Worm (Caenorhabditis elegans) whole organism, L4 larva: ENCODE results near the gene W08E12.4.

ENCODE experiments used
- D1046.2 ChIP-seq: fragments of 200-800 bp; sonication (Bioruptor generic); IDR thresholded peaks from 2 replicates; pipeline ENCODE4 v1.3.6; 2022; ENCODE audit warnings: missing genetic modification characterization, missing compliant biosample characterization
- F26F4.8 ChIP-seq: fragments of 200-800 bp; sonication (Bioruptor generic); conservative IDR thresholded peaks from 2 replicates; pipeline ENCODE4 v1.3.6; 2022; ENCODE audit warnings: missing genetic modification characterization, missing compliant biosample characterization
- T20F7.1 ChIP-seq: fragments of 200-800 bp; sonication (Bioruptor generic); optimal IDR thresholded peaks from 2 replicates; lab custom pipeline; 2018; ENCODE audit warnings: mild to moderate bottlenecking, missing genetic modification characterization, missing compliant biosample characterization
- Y5F2A.4 ChIP-seq: fragments of 200-800 bp; sonication (Bioruptor generic); optimal IDR thresholded peaks from 2 replicates; lab custom pipeline; 2018; ENCODE audit warnings: mild to moderate bottlenecking, missing genetic modification characterization, missing compliant biosample characterization
- Y75B8A.6 ChIP-seq: fragments of 200-800 bp; sonication (Bioruptor generic); IDR thresholded peaks from 2 replicates; pipeline ENCODE4 v1.3.6; 2022; ENCODE audit warnings: missing genetic modification reagents, missing genetic modification characterization, missing compliant biosample characterization
- ZK546.5 ChIP-seq, 2 experiments: sonication (generic microtip); optimal IDR thresholded peaks; 2 replicates each; lab custom pipeline; 2017; ENCODE audit warnings: missing biosample characterization in 2 of 2, missing genetic modification characterization in 2 of 2
- aha-1 ChIP-seq: fragments of 150-350 bp; peaks from one replicate; lab custom pipeline; 2014; ENCODE audit warnings: missing biosample characterization, missing genetic modification characterization
- ama-1 ChIP-seq: fragments of 150-350 bp; optimal IDR thresholded peaks from 2 replicates; lab custom pipeline; 2014; ENCODE audit warnings: inconsistent platforms, mixed read lengths
- arid-1 ChIP-seq: fragments of 200-800 bp; sonication (Bioruptor generic); conservative IDR thresholded peaks from 2 replicates; pipeline ENCODE4 v1.3.6; 2022; ENCODE audit warnings: missing genetic modification reagents, missing genetic modification characterization, missing compliant biosample characterization
- ceh-20 ChIP-seq: fragments of 200-800 bp; sonication (Bioruptor generic); IDR thresholded peaks from 2 replicates; pipeline ENCODE4 v1.3.6; 2022; ENCODE audit warnings: missing genetic modification reagents, missing genetic modification characterization, missing compliant biosample characterization
- ceh-82 ChIP-seq: sonication (generic microtip); optimal IDR thresholded peaks from 2 replicates; lab custom pipeline; 2017; ENCODE audit warnings: missing biosample characterization, missing genetic modification characterization
- cey-2 ChIP-seq: sonication (generic microtip); optimal IDR thresholded peaks from 3 replicates; lab custom pipeline; 2017; ENCODE audit warnings: missing genetic modification characterization, mild to moderate bottlenecking, missing compliant biosample characterization, antibody characterized with exemption, borderline replicate concordance; ENCODE audit not compliant: insufficient read depth
- daf-16 ChIP-seq, 3 experiments: sonication (generic microtip); optimal IDR thresholded peaks; 2 replicates each; lab custom pipeline; 2016 to 2017; ENCODE audit warnings: missing genetic modification characterization in 3 of 3, missing genetic modification reagents in 3 of 3, mild to moderate bottlenecking in 2 of 3, missing compliant biosample characterization in 2 of 3, missing biosample characterization in 1 of 3, moderate library complexity in 1 of 3
- daf-8 ChIP-seq: fragments of 200-800 bp; sonication (Bioruptor generic); IDR thresholded peaks from 2 replicates; pipeline ENCODE4 v1.3.6; 2022; ENCODE audit warnings: missing genetic modification characterization, missing compliant biosample characterization
- duxl-1 ChIP-seq: sonication (generic microtip); optimal IDR thresholded peaks from 2 replicates; lab custom pipeline; 2016; ENCODE audit warnings: mild to moderate bottlenecking, missing genetic modification characterization, moderate library complexity, missing compliant biosample characterization; ENCODE audit not compliant: poor library complexity
- dve-1 ChIP-seq: sonication (generic microtip); optimal IDR thresholded peaks from 2 replicates; lab custom pipeline; 2017; ENCODE audit warnings: antibody characterized with exemption, mild to moderate bottlenecking, missing genetic modification characterization, missing compliant biosample characterization; ENCODE audit not compliant: insufficient read depth
- egl-27 ChIP-seq: sonication (generic microtip); optimal IDR thresholded peaks from 3 replicates; lab custom pipeline; 2017; ENCODE audit warnings: missing biosample characterization, missing genetic modification reagents, missing genetic modification characterization
- egl-43 ChIP-seq: fragments of 200-800 bp; sonication (Bioruptor generic); IDR thresholded peaks from 2 replicates; pipeline ENCODE4 v1.3.6; 2022; ENCODE audit warnings: missing genetic modification reagents, missing genetic modification characterization, missing compliant biosample characterization
- hif-1 ChIP-seq, 2 experiments: sonication (generic microtip); optimal IDR thresholded peaks; 2 replicates each; lab custom pipeline; 2016 to 2017; ENCODE audit warnings: missing compliant biosample characterization in 2 of 2, missing genetic modification characterization in 2 of 2, missing genetic modification reagents in 2 of 2, missing genotype in 2 of 2, mild to moderate bottlenecking in 1 of 2
- hlh-11 ChIP-seq: fragments of 200-800 bp; sonication (Bioruptor generic); optimal IDR thresholded peaks from 2 replicates; lab custom pipeline; 2018; ENCODE audit warnings: mild to moderate bottlenecking, missing genetic modification characterization, missing compliant biosample characterization
- lin-13 ChIP-seq: fragments of 150-350 bp; optimal IDR thresholded peaks from 2 replicates; lab custom pipeline; 2014; ENCODE audit warnings: missing biosample characterization, missing genetic modification reagents, missing genetic modification characterization
- lin-38 ChIP-seq: fragments of 200-800 bp; sonication (Bioruptor generic); IDR thresholded peaks from 2 replicates; pipeline ENCODE4 v1.3.6; 2022; ENCODE audit warnings: missing genetic modification reagents, missing genetic modification characterization, missing compliant biosample characterization
- lir-3 ChIP-seq: sonication (generic microtip); optimal IDR thresholded peaks from 2 replicates; lab custom pipeline; 2016; ENCODE audit warnings: mild to moderate bottlenecking, missing genetic modification characterization, missing compliant biosample characterization
- madf-5 ChIP-seq, 2 experiments: fragments of 200-800 bp; sonication (Bioruptor generic); IDR thresholded peaks; 2 replicates each; pipeline ENCODE4 v1.3.6; 2022; ENCODE audit warnings: missing compliant biosample characterization in 2 of 2, missing genetic modification characterization in 2 of 2
- madf-9 ChIP-seq: fragments of 200-800 bp; sonication (Bioruptor generic); conservative IDR thresholded peaks from 2 replicates; pipeline ENCODE4 v1.3.6; 2022; ENCODE audit warnings: missing genetic modification reagents, missing genetic modification characterization, missing compliant biosample characterization
- mdt-29 ChIP-seq: fragments of 200-800 bp; sonication (Bioruptor generic); IDR thresholded peaks from 2 replicates; pipeline ENCODE4 v1.3.6; 2022; ENCODE audit warnings: missing genetic modification reagents, missing genetic modification characterization, missing compliant biosample characterization
- mep-1 ChIP-seq: fragments of 150-350 bp; sonication (generic microtip); optimal IDR thresholded peaks from 3 replicates; lab custom pipeline; 2014; ENCODE audit warnings: missing biosample characterization, missing genetic modification characterization
- mes-2 ChIP-seq: sonication (generic microtip); optimal IDR thresholded peaks from 2 replicates; lab custom pipeline; 2016; ENCODE audit warnings: missing genotype, mild to moderate bottlenecking, missing genetic modification characterization, missing compliant biosample characterization; ENCODE audit not compliant: poor library complexity, severe bottlenecking
- nhr-28 ChIP-seq: fragments of 150-350 bp; optimal IDR thresholded peaks from 2 replicates; lab custom pipeline; 2014; ENCODE audit warnings: missing biosample characterization, missing genetic modification characterization
- nhr-41 ChIP-seq: fragments of 200-800 bp; sonication (Bioruptor generic); IDR thresholded peaks from 2 replicates; pipeline ENCODE4 v1.3.6; 2022; ENCODE audit warnings: missing genetic modification reagents, missing genetic modification characterization, missing compliant biosample characterization
- pha-4 ChIP-seq, 2 experiments: fragments of 150-350 bp in 1 of 2; fragments of 200-800 bp in 1 of 2; sonication (Bioruptor generic) in 1 of 2; IDR thresholded peaks in 1 of 2; optimal IDR thresholded peaks in 1 of 2; 2 replicates each; pipeline versions ENCODE4 v1.3.6 to Lab custom; 2014 to 2022; ENCODE audit warnings: missing genetic modification characterization in 2 of 2, missing genetic modification reagents in 2 of 2, missing biosample characterization in 1 of 2, missing compliant biosample characterization in 1 of 2
- php-3 ChIP-seq: fragments of 200-800 bp; sonication (Bioruptor generic); IDR thresholded peaks from 2 replicates; pipeline ENCODE4 v1.3.6; 2022; ENCODE audit warnings: missing genetic modification reagents, missing genetic modification characterization, missing compliant biosample characterization
- pqm-1 ChIP-seq: sonication (generic microtip); optimal IDR thresholded peaks from 2 replicates; lab custom pipeline; 2017; ENCODE audit warnings: missing biosample characterization, missing genetic modification characterization
- sdz-12 ChIP-seq: fragments of 200-800 bp; sonication (Bioruptor generic); optimal IDR thresholded peaks from 2 replicates; lab custom pipeline; 2018; ENCODE audit warnings: mild to moderate bottlenecking, missing genetic modification characterization, missing compliant biosample characterization
- set-16 ChIP-seq: fragments of 200-800 bp; sonication (Bioruptor generic); IDR thresholded peaks from 2 replicates; pipeline ENCODE4 v1.3.6; 2022; ENCODE audit warnings: missing genetic modification reagents, missing genetic modification characterization, missing compliant biosample characterization
- snpc-1.2 ChIP-seq: fragments of 200-800 bp; sonication (Bioruptor generic); IDR thresholded peaks from 2 replicates; pipeline ENCODE4 v1.3.6; 2022; ENCODE audit warnings: missing genetic modification reagents, missing genetic modification characterization, missing compliant biosample characterization
- spr-1 ChIP-seq: sonication (generic microtip); optimal IDR thresholded peaks from 2 replicates; lab custom pipeline; 2016; ENCODE audit warnings: mild to moderate bottlenecking, missing genetic modification characterization, missing compliant biosample characterization
- spr-3 ChIP-seq: fragments of 200-800 bp; sonication (Bioruptor generic); optimal IDR thresholded peaks from 2 replicates; lab custom pipeline; 2018; ENCODE audit warnings: mild to moderate bottlenecking, missing genetic modification characterization, missing compliant biosample characterization
- tra-1 ChIP-seq: fragments of 200-800 bp; sonication (Bioruptor generic); IDR thresholded peaks from 2 replicates; pipeline ENCODE4 v1.3.6; 2022; ENCODE audit warnings: missing genetic modification reagents, missing genetic modification characterization, missing compliant biosample characterization
- unc-39 ChIP-seq: sonication (generic microtip); optimal IDR thresholded peaks from 2 replicates; lab custom pipeline; 2017; ENCODE audit warnings: missing biosample characterization, missing genetic modification characterization
- unc-62 ChIP-seq, 3 experiments: fragments of 150-350 bp in 1 of 3; sonication (generic microtip); optimal IDR thresholded peaks in 2 of 3; peaks in 1 of 3; 1 replicate in 1 of 3; 2 replicates in 2 of 3; lab custom pipeline; 2014 to 2017; ENCODE audit warnings: missing biosample characterization in 3 of 3, missing genetic modification characterization in 3 of 3, missing genetic modification reagents in 3 of 3, missing genotype in 1 of 3
- zfp-2 ChIP-seq: sonication (generic microtip); optimal IDR thresholded peaks from 2 replicates; lab custom pipeline; 2016; ENCODE audit warnings: mild to moderate bottlenecking, missing genetic modification characterization, missing compliant biosample characterization
- ztf-7 ChIP-seq: fragments of 150-350 bp; optimal IDR thresholded peaks from 2 replicates; lab custom pipeline; 2014; ENCODE audit warnings: missing biosample characterization, missing genetic modification characterization

W08E12.4 gene

DNA sequence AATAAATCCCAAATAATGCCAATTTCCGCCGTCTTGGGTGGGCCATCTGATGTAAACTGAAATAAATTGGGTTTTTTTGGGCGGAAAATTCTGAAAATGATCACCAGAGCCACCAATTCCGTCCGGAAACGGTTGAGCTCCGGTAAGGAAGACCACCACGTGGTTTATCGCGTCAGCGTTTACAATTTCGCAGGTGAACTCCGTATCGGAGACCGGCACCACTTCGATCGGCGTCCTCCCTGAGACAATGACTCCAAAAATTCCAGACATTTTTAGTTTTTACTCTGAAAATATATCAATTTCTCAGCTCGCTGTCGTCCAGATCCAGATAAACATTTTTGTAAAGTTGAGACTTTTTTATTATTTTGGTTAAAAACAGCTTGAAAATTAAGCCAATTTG, 34.4 kb downstream of the W08E12.4 start, which contains the start of gene F42A6.6 (continued):
- TF ChIP-seq lin-38 (GFP tag; lab: Robert Waterston, UW): peak; percentile 84
- no peak for TF ChIP-seq unc-62 (GFP tag; optimal IDR thresholded peaks at IDR 0.05 in 1 of 2; lab: Kevin White, UChicago)
- TF ChIP-seq unc-62 (tag; optimal IDR thresholded peaks at IDR 0.05; lab: Kevin White, UChicago): no peak
- TF ChIP-seq hlh-11: peak; percentile 43
- peak; percentile 87 for TF ChIP-seq pha-4 (GFP tag; IDR thresholded peaks at IDR 0.05; lab: Robert Waterston, UW)
- no peak for TF ChIP-seq pha-4 (tag; optimal IDR thresholded peaks at IDR 0.05; lab: Kevin White, UChicago)
- TF ChIP-seq duxl-1 (tag; lab: Kevin White, UChicago): peak; percentile 33
- TF ChIP-seq egl-27 (tag; lab: Kevin White, UChicago): no peak
- no peak for TF ChIP-seq ceh-82 (tag; lab: Kevin White, UChicago)
- TF ChIP-seq ama-1: peak; percentile 83
- TF ChIP-seq madf-5 (GFP tag; IDR thresholded peaks at IDR 0.05; lab: Robert Waterston, UW): 0 out of 4 replicates have a peak, but pooled peaks have one; percentile 25 to 51
- TF ChIP-seq ceh-20 (GFP tag; lab: Robert Waterston, UW): peak; percentile 57; the same call in 1 of the 2 replicates
- TF ChIP-seq daf-16 (GFP tag; optimal IDR thresholded peaks at IDR 0.05; lab: Kevin White, UChicago): peak in 1 of 2 experiments; percentile 22
- TF ChIP-seq daf-16 (tag; optimal IDR thresholded peaks at IDR 0.05; lab: Kevin White, UChicago): peak; percentile 30
- TF ChIP-seq php-3 (GFP tag; lab: Robert Waterston, UW): 0 out of 2 replicates have a peak, but pooled peaks have one; percentile 42
- TF ChIP-seq arid-1 (GFP tag; lab: Robert Waterston, UW): peak; percentile 91
- no peak for TF ChIP-seq D1046.2 (GFP tag; lab: Robert Waterston, UW)
- 0 out of 2 replicates have a peak, but pooled peaks have one; percentile 35 for TF ChIP-seq mdt-29 (GFP tag; lab: Robert Waterston, UW)
- TF ChIP-seq set-16 (GFP tag; lab: Robert Waterston, UW): no peak; the same call in 1 of the 2 replicates
- peak; percentile 69 for TF ChIP-seq spr-1 (tag; lab: Kevin White, UChicago)
- TF ChIP-seq snpc-1.2 (GFP tag; lab: Robert Waterston, UW): peak; percentile 71
- no peak for TF ChIP-seq madf-9 (GFP tag; lab: Robert Waterston, UW)
- peak; percentile 40 for TF ChIP-seq mep-1 (tag; lab: Kevin White, UChicago)
- TF ChIP-seq daf-8 (GFP tag; lab: Robert Waterston, UW): no peak

DNA sequence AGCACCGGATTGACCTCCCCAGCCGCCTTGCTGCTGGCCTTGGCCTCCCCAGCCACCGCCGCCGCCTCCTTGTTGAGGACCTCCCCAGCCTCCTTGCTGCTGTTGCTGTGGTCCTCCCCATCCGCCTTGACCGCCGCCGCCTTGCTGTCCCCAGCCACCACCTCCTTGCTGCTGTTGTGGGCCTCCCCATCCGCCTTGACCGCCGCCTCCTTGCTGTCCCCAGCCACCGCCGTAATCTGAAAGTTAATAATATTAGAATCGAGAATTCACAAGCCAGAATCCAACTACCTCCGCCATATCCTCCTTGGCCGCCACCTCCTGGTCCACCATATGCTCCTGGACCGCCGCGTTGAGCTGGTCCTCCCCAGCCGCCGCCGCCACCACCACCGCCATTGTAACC, 35.1 kb downstream of the W08E12.4 start:
- no peak for TF ChIP-seq spr-3 (GFP tag; lab: Kevin White, UChicago)
- peak; percentile 61; the same call in 1 of the 2 replicates for TF ChIP-seq egl-43 (GFP tag; lab: Robert Waterston, UW)
- no peak for TF ChIP-seq F26F4.8 (GFP tag; lab: Robert Waterston, UW)
- no peak for TF ChIP-seq pqm-1 (tag; lab: Kevin White, UChicago)
- no peak for TF ChIP-seq nhr-28 (tag; lab: Kevin White, UChicago)
- no peak for TF ChIP-seq cey-2
- no peak for TF ChIP-seq ceh-82 (tag; lab: Kevin White, UChicago)
- no peak for TF ChIP-seq unc-39 (tag; lab: Kevin White, UChicago)
- TF ChIP-seq D1046.2 (GFP tag; lab: Robert Waterston, UW): no peak
- TF ChIP-seq unc-62 (GFP tag; optimal IDR thresholded peaks at IDR 0.05 in 1 of 2; lab: Kevin White, UChicago): peak in 1 of 2 experiments; percentile 9
- no peak for TF ChIP-seq unc-62 (tag; optimal IDR thresholded peaks at IDR 0.05; lab: Kevin White, UChicago)
- TF ChIP-seq lir-3 (tag; lab: Kevin White, UChicago): no peak
- TF ChIP-seq tra-1: no peak
- TF ChIP-seq dve-1: no peak
- TF ChIP-seq daf-16 (GFP tag; optimal IDR thresholded peaks at IDR 0.05; lab: Kevin White, UChicago): no peak
- no peak for TF ChIP-seq daf-16 (tag; optimal IDR thresholded peaks at IDR 0.05; lab: Kevin White, UChicago)
- TF ChIP-seq pha-4 (GFP tag; IDR thresholded peaks at IDR 0.05; lab: Robert Waterston, UW): peak; percentile 75; the same call in 1 of the 2 replicates
- no peak for TF ChIP-seq pha-4 (tag; optimal IDR thresholded peaks at IDR 0.05; lab: Kevin White, UChicago)
- TF ChIP-seq nhr-41 (GFP tag; lab: Robert Waterston, UW): no peak
- no peak for TF ChIP-seq T20F7.1 (GFP tag; lab: Kevin White, UChicago)
- TF ChIP-seq Y75B8A.6: no peak
- no peak for TF ChIP-seq zfp-2
- TF ChIP-seq aha-1 (tag; lab: Kevin White, UChicago): peak; percentile 24
- TF ChIP-seq Y5F2A.4 (GFP tag; lab: Kevin White, UChicago): no peak
- no peak for TF ChIP-seq hif-1 (tag; optimal IDR thresholded peaks at IDR 0.05; lab: Kevin White, UChicago)
- TF ChIP-seq mep-1 (tag; lab: Kevin White, UChicago): no peak
- no peak for TF ChIP-seq ZK546.5 (tag; optimal IDR thresholded peaks at IDR 0.05; lab: Kevin White, UChicago)
- no peak for TF ChIP-seq mes-2 (tag; lab: Kevin White, UChicago)
- TF ChIP-seq ztf-7 (tag; lab: Kevin White, UChicago): no peak
- no peak for TF ChIP-seq lin-13
- TF ChIP-seq set-16 (GFP tag; lab: Robert Waterston, UW): peak; percentile 99
- peak; percentile 26 for TF ChIP-seq sdz-12 (GFP tag; lab: Kevin White, UChicago)
